Fruit fly (Drosophila melanogaster) Kc167 (cell line): Measurements from ENCODE around the gene mrva.

ENCODE experiments used
- h ChIP-seq: fragments of >200 bp; optimal IDR thresholded peaks from 3 replicates; lab custom pipeline; 2018; ENCODE audit warnings: missing external identifiers
- insv ChIP-seq: fragments of >200 bp; optimal IDR thresholded peaks from 3 replicates; lab custom pipeline; 2018; ENCODE audit warnings: missing external identifiers
- psq ChIP-seq: fragments of >200 bp; optimal IDR thresholded peaks from 2 replicates; lab custom pipeline; 2017; ENCODE audit warnings: missing external identifiers

- TF ChIP-seq h (no peak), psq (no peak), insv (lab: Kevin White, UChicago) (no peak)
Measured at dm6 chr3L:7326676-7327075, 2.0 kb downstream of the mrva start.
